Fruit fly (Drosophila melanogaster): ENCODE data around the gene Prestin.

Gene Prestin

dm6 chr3L:17878781-17879360, 28.7 kb downstream of the Prestin start, which contains the start of gene CG7408 (continued):
- no peak for TF ChIP-seq tup (GFP tag; optimal IDR thresholded peaks at IDR 0.05)
- TF ChIP-seq insv (GFP tag; optimal IDR thresholded peaks at IDR 0.05): no peak
- TF ChIP-seq CG8359 (GFP tag; optimal IDR thresholded peaks at IDR 0.05; ENCODE audit: borderline replicate concordance): no peak
- TF ChIP-seq Med (GFP tag): no peak
- peak; percentile 29 for TF ChIP-seq grn (GFP tag; optimal IDR thresholded peaks at IDR 0.05)
- no peak for TF ChIP-seq Ets97D (GFP tag; optimal IDR thresholded peaks at IDR 0.05)
- no peak for TF ChIP-seq lilli (GFP tag; optimal IDR thresholded peaks at IDR 0.05)
- no peak for TF ChIP-seq en (GFP tag; optimal IDR thresholded peaks at IDR 0.05)
- no peak for TF ChIP-seq chn (GFP tag; optimal IDR thresholded peaks at IDR 0.05)
- no peak for TF ChIP-seq row (GFP tag; IDR thresholded peaks at IDR 0.05)
- no peak for TF ChIP-seq so (GFP tag; IDR thresholded peaks at IDR 0.05)
- 0 out of 3 replicates have a peak, but pooled peaks have one; percentile 10 for TF ChIP-seq CG7963 (GFP tag; IDR thresholded peaks at IDR 0.05; ENCODE audit: partially characterized antibody)
- no peak for TF ChIP-seq repo (GFP tag; optimal IDR thresholded peaks at IDR 0.05)
- no peak for TF ChIP-seq Ssrp (tag; optimal IDR thresholded peaks at IDR 0.05)
- TF ChIP-seq CG15269 (tag; optimal IDR thresholded peaks at IDR 0.05): no peak
- TF ChIP-seq exex (tag; optimal IDR thresholded peaks at IDR 0.05): peak; percentile 94
- no peak for TF ChIP-seq CTCF (GFP tag; optimal IDR thresholded peaks at IDR 0.05)
- TF ChIP-seq CG31441 (GFP tag; IDR thresholded peaks at IDR 0.05): no peak
- TF ChIP-seq CG2678 (tag; optimal IDR thresholded peaks at IDR 0.05): no peak
- no peak for TF ChIP-seq ato (GFP tag; IDR thresholded peaks at IDR 0.05; ENCODE audit: partially characterized antibody)
- TF ChIP-seq CG14860 (GFP tag; IDR thresholded peaks at IDR 0.05; ENCODE audit: partially characterized antibody): 0 out of 3 replicates have a peak, but pooled peaks have one; percentile 16
- TF ChIP-seq Rx (GFP tag; IDR thresholded peaks at IDR 0.05): no peak
- TF ChIP-seq fd102C (GFP tag; optimal IDR thresholded peaks at IDR 0.05): no peak
- no peak for TF ChIP-seq psq (GFP tag; optimal IDR thresholded peaks at IDR 0.05)
- TF ChIP-seq Elba2 (GFP tag; optimal IDR thresholded peaks at IDR 0.05): no peak
- TF ChIP-seq CG15011 (GFP tag; optimal IDR thresholded peaks at IDR 0.05): no peak
- TF ChIP-seq CG8388 (GFP tag; optimal IDR thresholded peaks at IDR 0.05): no peak
- no peak for TF ChIP-seq Ptx1 (GFP tag; IDR thresholded peaks at IDR 0.05)
- no peak for TF ChIP-seq CG1792 (GFP tag; optimal IDR thresholded peaks at IDR 0.05)
- TF ChIP-seq sug (tag; optimal IDR thresholded peaks at IDR 0.05): peak; percentile 13
- TF ChIP-seq dpn (GFP tag; optimal IDR thresholded peaks at IDR 0.05): no peak
- TF ChIP-seq CG11696 (GFP tag; IDR thresholded peaks at IDR 0.05): no peak
- no peak for TF ChIP-seq ind (GFP tag; optimal IDR thresholded peaks at IDR 0.05)
- no peak for TF ChIP-seq CG12744 (GFP tag; optimal IDR thresholded peaks at IDR 0.05)
- no peak for TF ChIP-seq ham (GFP tag; IDR thresholded peaks at IDR 0.05)
- TF ChIP-seq scrt (GFP tag; optimal IDR thresholded peaks at IDR 0.05): no peak
- TF ChIP-seq CG1529 (GFP tag; optimal IDR thresholded peaks at IDR 0.05): no peak
- no peak for TF ChIP-seq CG6854 (GFP tag; optimal IDR thresholded peaks at IDR 0.05)
- TF ChIP-seq BEAF-32 (GFP tag; optimal IDR thresholded peaks at IDR 0.05): no peak
- TF ChIP-seq GATAe (GFP tag; conservative IDR thresholded peaks at IDR 0.05): no peak
- TF ChIP-seq tx (GFP tag; optimal IDR thresholded peaks at IDR 0.05): no peak
- TF ChIP-seq gt (GFP tag; IDR thresholded peaks at IDR 0.05): no peak
- TF ChIP-seq CG10147 (GFP tag; optimal IDR thresholded peaks at IDR 0.05): no peak
- TF ChIP-seq bigmax (GFP tag; optimal IDR thresholded peaks at IDR 0.05): no peak
- TF ChIP-seq CG5953 (GFP tag; IDR thresholded peaks at IDR 0.05): no peak
- no peak for TF ChIP-seq fru (optimal IDR thresholded peaks at IDR 0.05)
- TF ChIP-seq tll (GFP tag; optimal IDR thresholded peaks at IDR 0.05): no peak
- TF ChIP-seq lmd (GFP tag; IDR thresholded peaks at IDR 0.05): no peak
- TF ChIP-seq cato (GFP tag; optimal IDR thresholded peaks at IDR 0.05; ENCODE audit: borderline replicate concordance): no peak
- no peak for TF ChIP-seq H2.0 (GFP tag; IDR thresholded peaks at IDR 0.05)
- TF ChIP-seq CG17328 (GFP tag; IDR thresholded peaks at IDR 0.05): no peak
- no peak for TF ChIP-seq az2 (GFP tag; optimal IDR thresholded peaks at IDR 0.05)
